Worm (Caenorhabditis elegans) whole organism, young adult: Measurements from ENCODE around the gene ceh-63.

Experiments used
- B0261.1 ChIP-seq: sonication (generic microtip); optimal IDR thresholded peaks from 2 replicates; lab custom pipeline; 2016; ENCODE audit warnings: mild to moderate bottlenecking, missing genetic modification characterization, moderate library complexity, missing compliant biosample characterization
- D2030.7 ChIP-seq: fragments of 200-800 bp; sonication (Bioruptor generic); IDR thresholded peaks from 2 replicates; pipeline ENCODE4 v1.3.6; 2022; ENCODE audit warnings: missing genetic modification reagents, missing genetic modification characterization, missing compliant biosample characterization
- F10E7.11 ChIP-seq: sonication (generic microtip); optimal IDR thresholded peaks from 2 replicates; lab custom pipeline; 2017; ENCODE audit warnings: mild to moderate bottlenecking, missing genetic modification characterization, moderate library complexity, missing compliant biosample characterization
- F33H1.4 ChIP-seq: fragments of 200-800 bp; sonication (Bioruptor generic); IDR thresholded peaks from 2 replicates; pipeline ENCODE4 v1.3.6; 2022; ENCODE audit warnings: missing genetic modification reagents, missing genetic modification characterization, missing compliant biosample characterization
- F37B4.10 ChIP-seq: fragments of 200-800 bp; sonication (Bioruptor generic); IDR thresholded peaks from 2 replicates; pipeline ENCODE4 v1.3.6; 2022; ENCODE audit warnings: missing genetic modification characterization, missing compliant biosample characterization
- K12H6.12 ChIP-seq: fragments of 200-800 bp; sonication (Bioruptor generic); optimal IDR thresholded peaks from 2 replicates; lab custom pipeline; 2018; ENCODE audit warnings: mild to moderate bottlenecking, missing genetic modification characterization, missing compliant biosample characterization
- Y53F4B.3 ChIP-seq: fragments of 200-800 bp; sonication (Bioruptor generic); IDR thresholded peaks from 2 replicates; pipeline ENCODE4 v1.3.6; 2022; ENCODE audit warnings: missing genetic modification reagents, missing genetic modification characterization, missing compliant biosample characterization
- akir-1 ChIP-seq: fragments of 200-800 bp; sonication (Bioruptor generic); optimal IDR thresholded peaks from 2 replicates; lab custom pipeline; 2018; ENCODE audit warnings: mild to moderate bottlenecking, missing genetic modification characterization, moderate library complexity, missing compliant biosample characterization
- athp-1 ChIP-seq: sonication (generic microtip); optimal IDR thresholded peaks from 2 replicates; lab custom pipeline; 2017; ENCODE audit warnings: mild to moderate bottlenecking, missing genetic modification characterization, missing compliant biosample characterization
- attf-3 ChIP-seq: fragments of 200-800 bp; sonication (Bioruptor generic); conservative IDR thresholded peaks from 2 replicates; pipeline ENCODE4 v1.3.6; 2022; ENCODE audit warnings: missing genetic modification reagents, missing genetic modification characterization, missing compliant biosample characterization
- attf-5 ChIP-seq: fragments of 200-800 bp; sonication (Bioruptor generic); optimal IDR thresholded peaks from 2 replicates; lab custom pipeline; 2018; ENCODE audit warnings: mild to moderate bottlenecking, missing genetic modification characterization, missing compliant biosample characterization
- ccch-3 ChIP-seq: fragments of 200-800 bp; sonication (Bioruptor generic); optimal IDR thresholded peaks from 2 replicates; lab custom pipeline; 2018; ENCODE audit warnings: mild to moderate bottlenecking, missing genetic modification characterization, missing compliant biosample characterization
- cebp-1 ChIP-seq, 2 experiments: fragments of 200-800 bp in 1 of 2; sonication (Bioruptor generic) in 1 of 2; sonication (generic microtip) in 1 of 2; IDR thresholded peaks in 1 of 2; optimal IDR thresholded peaks in 1 of 2; 2 replicates each; pipeline versions ENCODE4 v1.3.6 to Lab custom; 2017 to 2022; ENCODE audit warnings: missing compliant biosample characterization in 2 of 2, missing genetic modification characterization in 2 of 2, mild to moderate bottlenecking in 1 of 2, missing genetic modification reagents in 1 of 2, moderate library complexity in 1 of 2
- ceh-27 ChIP-seq: fragments of 200-800 bp; sonication (Bioruptor generic); optimal IDR thresholded peaks from 2 replicates; lab custom pipeline; 2018; ENCODE audit warnings: mild to moderate bottlenecking, missing genetic modification characterization, moderate library complexity, missing compliant biosample characterization
- die-1 ChIP-seq: sonication (generic microtip); optimal IDR thresholded peaks from 2 replicates; lab custom pipeline; 2016; ENCODE audit warnings: missing genotype, mild to moderate bottlenecking, missing genetic modification characterization, missing compliant biosample characterization
- dox-1 ChIP-seq: fragments of 200-800 bp; sonication (Bioruptor generic); IDR thresholded peaks from 2 replicates; pipeline ENCODE4 v1.3.6; 2022; ENCODE audit warnings: missing genetic modification reagents, missing genetic modification characterization, missing compliant biosample characterization
- dpff-1 ChIP-seq: sonication (generic microtip); optimal IDR thresholded peaks from 2 replicates; lab custom pipeline; 2017; ENCODE audit warnings: mild to moderate bottlenecking, missing genetic modification characterization, missing compliant biosample characterization
- egrh-3 ChIP-seq: fragments of 200-800 bp; sonication (Bioruptor generic); IDR thresholded peaks from 2 replicates; pipeline ENCODE4 v1.3.6; 2022; ENCODE audit warnings: missing genetic modification reagents, missing genetic modification characterization, missing compliant biosample characterization
- ekl-4 ChIP-seq: fragments of 200-800 bp; sonication (Bioruptor generic); IDR thresholded peaks from 2 replicates; pipeline ENCODE4 v1.3.6; 2022; ENCODE audit warnings: missing genetic modification reagents, missing genetic modification characterization, missing compliant biosample characterization
- hlh-12 ChIP-seq: sonication (generic microtip); optimal IDR thresholded peaks from 2 replicates; lab custom pipeline; 2016; ENCODE audit warnings: missing genetic modification characterization, missing compliant biosample characterization
- hmg-1.2 ChIP-seq: fragments of 200-800 bp; sonication (Bioruptor generic); IDR thresholded peaks from 2 replicates; pipeline ENCODE4 v1.3.6; 2022; ENCODE audit warnings: missing genetic modification reagents, missing genetic modification characterization, missing compliant biosample characterization
- hmg-20 ChIP-seq: fragments of 200-800 bp; sonication (Bioruptor generic); IDR thresholded peaks from 2 replicates; pipeline ENCODE4 v1.3.6; 2022; ENCODE audit warnings: missing genetic modification reagents, missing genetic modification characterization, missing compliant biosample characterization
- let-526 ChIP-seq: fragments of 200-800 bp; sonication (Bioruptor generic); IDR thresholded peaks from 2 replicates; pipeline ENCODE4 v1.3.6; 2022; ENCODE audit warnings: missing genetic modification reagents, missing genetic modification characterization, missing compliant biosample characterization
- lin-26 ChIP-seq: fragments of 200-800 bp; sonication (Bioruptor generic); IDR thresholded peaks from 2 replicates; pipeline ENCODE4 v1.3.6; 2022; ENCODE audit warnings: missing genetic modification reagents, missing genetic modification characterization, missing compliant biosample characterization
- lin-35 ChIP-seq, 3 experiments: fragments of 150-350 bp in 2 of 3; sonication (generic microtip) in 1 of 3; optimal IDR thresholded peaks; 2 replicates each; lab custom pipeline; 2014 to 2018; ENCODE audit warnings: missing biosample characterization in 3 of 3, missing genetic modification characterization in 3 of 3, missing genetic modification reagents in 3 of 3
- lir-1 ChIP-seq: fragments of 200-800 bp; sonication (Bioruptor generic); conservative IDR thresholded peaks from 2 replicates; pipeline ENCODE4 v1.3.6; 2022; ENCODE audit warnings: missing genetic modification reagents, missing genetic modification characterization, missing compliant biosample characterization
- madf-3 ChIP-seq: fragments of 200-800 bp; sonication (Bioruptor generic); IDR thresholded peaks from 2 replicates; pipeline ENCODE4 v1.3.6; 2022; ENCODE audit warnings: missing genetic modification reagents, missing genetic modification characterization, missing compliant biosample characterization
- madf-8 ChIP-seq: fragments of 200-800 bp; sonication (Bioruptor generic); conservative IDR thresholded peaks from 2 replicates; pipeline ENCODE4 v1.3.6; 2022; ENCODE audit warnings: missing genetic modification reagents, missing genetic modification characterization, missing compliant biosample characterization
- mcd-1 ChIP-seq: fragments of 200-800 bp; sonication (Bioruptor generic); IDR thresholded peaks from 2 replicates; pipeline ENCODE4 v1.3.6; 2022; ENCODE audit warnings: missing genetic modification reagents, missing genetic modification characterization, missing compliant biosample characterization
- mel-28 ChIP-seq: sonication (generic microtip); optimal IDR thresholded peaks from 2 replicates; lab custom pipeline; 2016; ENCODE audit warnings: borderline replicate concordance, mild to moderate bottlenecking, missing genetic modification characterization, missing compliant biosample characterization
- mxl-1 ChIP-seq: sonication (generic microtip); optimal IDR thresholded peaks from 2 replicates; lab custom pipeline; 2016; ENCODE audit warnings: missing genetic modification characterization, missing compliant biosample characterization
- nfya-2 ChIP-seq: fragments of 200-800 bp; sonication (Bioruptor generic); IDR thresholded peaks from 2 replicates; pipeline ENCODE4 v1.3.6; 2022; ENCODE audit warnings: missing genetic modification reagents, missing genetic modification characterization, missing compliant biosample characterization
- nhr-120 ChIP-seq: fragments of 200-800 bp; sonication (Bioruptor generic); IDR thresholded peaks from 2 replicates; pipeline ENCODE4 v1.3.6; 2022; ENCODE audit warnings: missing genetic modification characterization, missing compliant biosample characterization
- pbrm-1 ChIP-seq: fragments of 200-800 bp; sonication (Bioruptor generic); IDR thresholded peaks from 2 replicates; pipeline ENCODE4 v1.3.6; 2022; ENCODE audit warnings: missing genetic modification reagents, missing genetic modification characterization, missing compliant biosample characterization
- repo-1 ChIP-seq: sonication (generic microtip); optimal IDR thresholded peaks from 2 replicates; lab custom pipeline; 2017; ENCODE audit warnings: mild to moderate bottlenecking, missing genetic modification characterization, missing compliant biosample characterization
- snpc-1.1 ChIP-seq: sonication (generic microtip); optimal IDR thresholded peaks from 2 replicates; lab custom pipeline; 2017; ENCODE audit warnings: missing genetic modification characterization, mild to moderate bottlenecking, missing compliant biosample characterization, antibody characterized with exemption, moderate library complexity, missing genotype, missing genetic modification reagents; ENCODE audit not compliant: insufficient read depth
- snpc-1.3 ChIP-seq: sonication (generic microtip); optimal IDR thresholded peaks from 2 replicates; lab custom pipeline; 2017; ENCODE audit warnings: missing genetic modification characterization, mild to moderate bottlenecking, missing compliant biosample characterization, antibody characterized with exemption, moderate library complexity, missing genotype, missing genetic modification reagents; ENCODE audit not compliant: insufficient read depth
- snpc-4 ChIP-seq, 5 experiments: fragments of 150-350 bp in 1 of 5; sonication (generic microtip) in 4 of 5; optimal IDR thresholded peaks; 2 replicates each; lab custom pipeline; 2014 to 2018; ENCODE audit warnings: missing genetic modification characterization in 5 of 5, missing biosample characterization in 3 of 5, antibody characterized with exemption in 2 of 5, mild to moderate bottlenecking in 2 of 5, missing compliant biosample characterization in 2 of 5, missing genotype in 2 of 5, moderate library complexity in 2 of 5, missing genetic modification reagents in 1 of 5
- somi-1 ChIP-seq: fragments of 200-800 bp; sonication (Bioruptor generic); optimal IDR thresholded peaks from 2 replicates; lab custom pipeline; 2018; ENCODE audit warnings: mild to moderate bottlenecking, missing genetic modification characterization, missing compliant biosample characterization
- tbp1 ChIP-seq: fragments of 200-800 bp; sonication (Bioruptor generic); optimal IDR thresholded peaks from 2 replicates; lab custom pipeline; 2018; ENCODE audit warnings: mild to moderate bottlenecking, missing genetic modification characterization, missing compliant biosample characterization
- unc-62 ChIP-seq: fragments of 150-350 bp; optimal IDR thresholded peaks from 2 replicates; lab custom pipeline; 2014; ENCODE audit warnings: missing biosample characterization, missing genetic modification reagents, missing genetic modification characterization
- zfh-2 ChIP-seq: fragments of 200-800 bp; sonication (Bioruptor generic); conservative IDR thresholded peaks from 2 replicates; pipeline ENCODE4 v1.3.6; 2022; ENCODE audit warnings: missing genetic modification reagents, missing genetic modification characterization, missing compliant biosample characterization
- ztf-26 ChIP-seq: sonication (generic microtip); optimal IDR thresholded peaks from 2 replicates; lab custom pipeline; 2017; ENCODE audit warnings: missing genetic modification characterization, missing compliant biosample characterization
- ztf-3 ChIP-seq: fragments of 200-800 bp; sonication (Bioruptor generic); optimal IDR thresholded peaks from 2 replicates; lab custom pipeline; 2018; ENCODE audit warnings: mild to moderate bottlenecking, missing genetic modification characterization, missing compliant biosample characterization

The ceh-63 gene

ce11 chrX:3695826-3696225 lies 22.0 kb upstream of the ceh-63 start:
- 0 out of 2 replicates have a peak, but pooled peaks have one; percentile 19 for TF ChIP-seq lin-26 (GFP tag; lab: Robert Waterston, UW)
- no peak for TF ChIP-seq D2030.7
- TF ChIP-seq cebp-1 (GFP tag; IDR thresholded peaks at IDR 0.05; lab: Robert Waterston, UW), result no peak
- TF ChIP-seq cebp-1 (tag; optimal IDR thresholded peaks at IDR 0.05; lab: Kevin White, UChicago), result peak; percentile 49

- TF ChIP-seq akir-1 (GFP tag; lab: Kevin White, UChicago), result no peak
- TF ChIP-seq lin-35 (GFP tag; optimal IDR thresholded peaks at IDR 0.05; lab: Kevin White, UChicago), result no peak
- TF ChIP-seq F10E7.11 (tag; lab: Kevin White, UChicago), result no peak
- peak; percentile 40 for TF ChIP-seq tbp1 (GFP tag; lab: Kevin White, UChicago)
- no peak for TF ChIP-seq madf-8 (GFP tag; lab: Robert Waterston, UW)
- no peak for TF ChIP-seq ztf-3 (GFP tag; lab: Kevin White, UChicago)
- TF ChIP-seq somi-1, result peak; percentile 5
- TF ChIP-seq ccch-3 (GFP tag; lab: Kevin White, UChicago), result no peak
- no peak for TF ChIP-seq hmg-20 (GFP tag; lab: Robert Waterston, UW)
- no peak for TF ChIP-seq unc-62 (GFP tag; lab: Kevin White, UChicago)
- TF ChIP-seq let-526 (GFP tag; lab: Robert Waterston, UW), result no peak
- no peak for TF ChIP-seq dpff-1
- TF ChIP-seq B0261.1 (tag; lab: Kevin White, UChicago), result no peak
- TF ChIP-seq madf-3 (GFP tag; lab: Robert Waterston, UW), result 0 out of 2 replicates have a peak, but pooled peaks have one; percentile 10
- TF ChIP-seq nhr-120 (GFP tag; lab: Robert Waterston, UW), result no peak
- peak; percentile 61; the same call in 1 of the 2 replicates for TF ChIP-seq lin-26 (GFP tag; lab: Robert Waterston, UW)
- TF ChIP-seq Y53F4B.3, result no peak
- TF ChIP-seq F37B4.10 (GFP tag; lab: Robert Waterston, UW), result no peak
- TF ChIP-seq attf-5 (GFP tag; lab: Kevin White, UChicago), result peak; percentile 49
- peak; percentile 30; the same call in 1 of the 2 replicates for TF ChIP-seq mcd-1
- peak; percentile 60 for TF ChIP-seq ceh-27 (GFP tag; lab: Kevin White, UChicago)
- TF ChIP-seq cebp-1 (GFP tag; IDR thresholded peaks at IDR 0.05; lab: Robert Waterston, UW), result 0 out of 2 replicates have a peak, but pooled peaks have one; percentile 15
- TF ChIP-seq cebp-1 (tag; optimal IDR thresholded peaks at IDR 0.05; lab: Kevin White, UChicago), result peak; percentile 64
- TF ChIP-seq repo-1 (tag; lab: Kevin White, UChicago), result no peak
- TF ChIP-seq hlh-12 (tag; lab: Kevin White, UChicago), result no peak
- TF ChIP-seq mxl-1, result no peak
- TF ChIP-seq snpc-1.1 (tag; lab: Kevin White, UChicago), result no peak
- peak; percentile 92 for TF ChIP-seq lir-1 (GFP tag; lab: Robert Waterston, UW)
- no peak for TF ChIP-seq snpc-4 (GFP tag; optimal IDR thresholded peaks at IDR 0.05; lab: Kevin White, UChicago)
- no peak for TF ChIP-seq snpc-4 (tag; optimal IDR thresholded peaks at IDR 0.05; lab: Kevin White, UChicago)
- TF ChIP-seq nfya-2 (GFP tag; lab: Robert Waterston, UW), result no peak
- peak; percentile 59 for TF ChIP-seq K12H6.12 (tag; lab: Kevin White, UChicago)
- TF ChIP-seq attf-3, result no peak
- TF ChIP-seq athp-1 (tag; lab: Kevin White, UChicago), result peak; percentile 15
- no peak for TF ChIP-seq F33H1.4 (GFP tag; lab: Robert Waterston, UW)
- TF ChIP-seq ekl-4 (GFP tag; lab: Robert Waterston, UW), result 0 out of 2 replicates have a peak, but pooled peaks have one; percentile 30
- TF ChIP-seq die-1 (tag; lab: Kevin White, UChicago), result peak; percentile 26
- TF ChIP-seq pbrm-1 (GFP tag; lab: Robert Waterston, UW), result peak; percentile 45; the same call in 1 of the 2 replicates
- TF ChIP-seq dox-1 (GFP tag; lab: Robert Waterston, UW), result no peak
- TF ChIP-seq egrh-3 (GFP tag; lab: Robert Waterston, UW), result peak; percentile 24; the same call in 1 of the 2 replicates
- peak; percentile 67; the same call in 1 of the 2 replicates for TF ChIP-seq zfh-2
- TF ChIP-seq hmg-1.2 (GFP tag; lab: Robert Waterston, UW), result peak; percentile 59; the same call in 1 of the 2 replicates
- TF ChIP-seq ztf-26 (tag; lab: Kevin White, UChicago), result peak; percentile 8
- no peak for TF ChIP-seq mel-28 (tag; lab: Kevin White, UChicago)
- TF ChIP-seq snpc-1.3 (tag; lab: Kevin White, UChicago), result no peak
Observed at ce11 chrX:3694172-3694571, 20.3 kb upstream of the ceh-63 start.
